Fruit fly (Drosophila melanogaster) whole organism, wandering third instar larva: ENCODE data around the gene CG13063.

Source experiments
- CG9705 ChIP-seq: fragments of 200-800 bp; sonication (Bioruptor generic); optimal IDR thresholded peaks from 2 replicates; lab custom pipeline; 2018; ENCODE audit warnings: missing biosample characterization, mild to moderate bottlenecking, missing genetic modification characterization
- Mio ChIP-seq: sonication (Bioruptor generic); optimal IDR thresholded peaks from 2 replicates; lab custom pipeline; 2016; ENCODE audit warnings: missing biosample characterization, missing genetic modification characterization
- OdsH ChIP-seq: fragments of 200-800 bp; sonication (Bioruptor generic); optimal IDR thresholded peaks from 2 replicates; lab custom pipeline; 2016; ENCODE audit warnings: missing biosample characterization, mild to moderate bottlenecking, missing genetic modification characterization
- brk ChIP-seq: fragments of 200-800 bp; sonication (Bioruptor generic); optimal IDR thresholded peaks from 2 replicates; lab custom pipeline; 2016; ENCODE audit warnings: missing biosample characterization, mild to moderate bottlenecking, missing genetic modification characterization
- ey ChIP-seq: fragments of 200-800 bp; sonication (Bioruptor generic); optimal IDR thresholded peaks from 2 replicates; lab custom pipeline; 2016; ENCODE audit warnings: missing biosample characterization, missing genetic modification characterization

dm6 chr3L:16333013-16333412 lies 26.6 kb downstream of the CG13063 start, which contains the start of gene CG13056:
- TF ChIP-seq CG9705 (GFP tag; lab: Kevin White, UChicago) (no peak), brk (GFP tag; lab: Kevin White, UChicago) (no peak), OdsH (GFP tag; lab: Kevin White, UChicago) (no peak), Mio (GFP tag; lab: Kevin White, UChicago) (no peak), ey (no peak)
